Worm (Caenorhabditis elegans): ENCODE data around the gene fbxa-202.

DNA sequence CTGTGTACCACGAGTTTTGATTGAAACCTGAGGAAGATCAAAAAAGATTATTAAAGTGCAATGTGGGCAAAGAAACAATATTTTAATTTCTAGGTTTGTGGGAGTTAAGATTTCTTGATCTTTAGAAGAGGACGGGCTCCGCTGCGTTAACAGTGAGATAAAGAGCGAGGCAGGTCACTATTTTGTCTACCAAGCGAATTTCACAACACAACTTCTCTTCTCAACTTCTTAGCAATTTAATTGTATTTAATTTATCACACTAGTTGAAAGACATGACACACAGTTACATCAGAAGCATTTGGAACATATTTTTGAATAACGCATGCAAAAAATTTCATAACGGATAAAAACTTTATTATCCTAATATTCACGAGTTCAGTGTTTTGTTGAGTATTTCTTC, 686 bp upstream of the fbxa-202 start:
- TF ChIP-seq him-1 (tag; optimal IDR thresholded peaks at IDR 0.05) (no peak), W03F9.2 (tag; optimal IDR thresholded peaks at IDR 0.05) (no peak)

Data from whole organism, L4/young adult.